Worm (Caenorhabditis elegans) whole organism, midembryonic: ENCODE results near the gene R03H10.2.

Experiments
- T22C8.4 ChIP-seq: fragments of 200-800 bp; sonication (Bioruptor generic); IDR thresholded peaks from 2 replicates; pipeline ENCODE4 v1.3.6; 2022; ENCODE audit warnings: missing genetic modification characterization, missing compliant biosample characterization
- cog-1 ChIP-seq: sonication (generic microtip); optimal IDR thresholded peaks from 2 replicates; lab custom pipeline; 2016; ENCODE audit warnings: missing genetic modification characterization, missing compliant biosample characterization
- flt-1 ChIP-seq: fragments of 200-800 bp; sonication (Bioruptor generic); IDR thresholded peaks from 2 replicates; pipeline ENCODE4 v1.3.6; 2022; ENCODE audit warnings: missing genetic modification characterization, missing compliant biosample characterization
- klf-2 ChIP-seq: fragments of 200-800 bp; sonication (Bioruptor generic); conservative IDR thresholded peaks from 2 replicates; pipeline ENCODE4 v1.3.6; 2022; ENCODE audit warnings: missing genetic modification reagents, missing genetic modification characterization, missing compliant biosample characterization
- med-1 ChIP-seq: sonication (generic microtip); optimal IDR thresholded peaks from 2 replicates; lab custom pipeline; 2017; ENCODE audit warnings: missing genetic modification characterization, mild to moderate bottlenecking, missing compliant biosample characterization, antibody characterized with exemption, missing genetic modification reagents; ENCODE audit not compliant: insufficient read depth
- ref-1 ChIP-seq: fragments of 200-800 bp; sonication (Bioruptor generic); conservative IDR thresholded peaks from 2 replicates; pipeline ENCODE4 v1.3.6; 2022; ENCODE audit warnings: missing genetic modification reagents, missing genetic modification characterization, missing compliant biosample characterization
- tab-1 ChIP-seq: fragments of 200-800 bp; sonication (Bioruptor generic); IDR thresholded peaks from 2 replicates; pipeline ENCODE4 v1.3.6; 2022; ENCODE audit warnings: missing genetic modification characterization, missing compliant biosample characterization
- ztf-23 ChIP-seq: fragments of 200-800 bp; sonication (Bioruptor generic); IDR thresholded peaks from 2 replicates; pipeline ENCODE4 v1.3.6; 2022; ENCODE audit warnings: missing genetic modification reagents, missing genetic modification characterization, missing compliant biosample characterization
- ztf-29 ChIP-seq: fragments of 200-800 bp; sonication (Bioruptor generic); IDR thresholded peaks from 2 replicates; pipeline ENCODE4 v1.3.6; 2022; ENCODE audit warnings: missing genetic modification reagents, missing genetic modification characterization, missing compliant biosample characterization

R03H10.2 gene

ce11 chrII:4178838-4179237 lies 23.3 kb downstream of the R03H10.2 start, which contains the start of gene R03H10.7:
R03H10.7 (minus strand) TSS chrII:4178938.
- TF ChIP-seq tab-1 (GFP tag; lab: Robert Waterston, UW), result no peak
- TF ChIP-seq ref-1, result no peak
- no peak for TF ChIP-seq med-1
- no peak for TF ChIP-seq flt-1
- no peak for TF ChIP-seq cog-1 (tag; lab: Kevin White, UChicago)
- no peak for TF ChIP-seq ztf-23 (GFP tag; lab: Robert Waterston, UW)
- TF ChIP-seq T22C8.4 (GFP tag; lab: Robert Waterston, UW), result no peak
- no peak for TF ChIP-seq klf-2
- no peak for TF ChIP-seq ztf-29 (GFP tag; lab: Robert Waterston, UW)

- TF ChIP-seq T22C8.4 (GFP tag; lab: Robert Waterston, UW) (no peak), med-1 (no peak), ztf-23 (GFP tag; lab: Robert Waterston, UW) (no peak), ztf-29 (GFP tag; lab: Robert Waterston, UW) (no peak), klf-2 (no peak), ref-1 (no peak), flt-1 (no peak), cog-1 (tag; lab: Kevin White, UChicago) (no peak), tab-1 (GFP tag; lab: Robert Waterston, UW) (no peak)
Observed at ce11 chrII:4179897-4180296, 24.3 kb downstream of the R03H10.2 start, which contains the start of gene R03H10.1. R03H10.1 (plus strand) TSS chrII:4180248.

ce11 chrII:4182364-4182763 lies 26.8 kb downstream of the R03H10.2 start, which contains the start of gene R03H10.11:
R03H10.11 (plus strand) TSS chrII:4182664.
- TF ChIP-seq ztf-23 (GFP tag; lab: Robert Waterston, UW), result no peak
- no peak for TF ChIP-seq ztf-29 (GFP tag; lab: Robert Waterston, UW)
- no peak for TF ChIP-seq med-1
- TF ChIP-seq tab-1 (GFP tag; lab: Robert Waterston, UW), result no peak
- TF ChIP-seq flt-1, result no peak
- no peak for TF ChIP-seq cog-1 (tag; lab: Kevin White, UChicago)
- TF ChIP-seq ref-1, result no peak
- TF ChIP-seq klf-2, result no peak
- no peak for TF ChIP-seq T22C8.4 (GFP tag; lab: Robert Waterston, UW)

ce11 chrII:4183979-4184378 lies 28.4 kb downstream of the R03H10.2 start:
- TF ChIP-seq tab-1 (GFP tag; lab: Robert Waterston, UW) (no peak), ztf-29 (GFP tag; lab: Robert Waterston, UW) (no peak), T22C8.4 (GFP tag; lab: Robert Waterston, UW) (no peak), ztf-23 (GFP tag; lab: Robert Waterston, UW) (no peak), flt-1 (no peak), ref-1 (no peak), klf-2 (no peak), med-1 (no peak)

ce11 chrII:4186364-4186763 lies 30.8 kb downstream of the R03H10.2 start, which contains the start of gene cpna-1:
cpna-1 (plus strand) TSS chrII:4186664.
- no peak for TF ChIP-seq ztf-29 (GFP tag; lab: Robert Waterston, UW)
- TF ChIP-seq med-1, result no peak
- TF ChIP-seq T22C8.4 (GFP tag; lab: Robert Waterston, UW), result no peak
- no peak for TF ChIP-seq tab-1 (GFP tag; lab: Robert Waterston, UW)
- TF ChIP-seq klf-2, result no peak
- no peak for TF ChIP-seq cog-1 (tag; lab: Kevin White, UChicago)
- no peak for TF ChIP-seq flt-1
- no peak for TF ChIP-seq ref-1
- no peak for TF ChIP-seq ztf-23 (GFP tag; lab: Robert Waterston, UW)

ce11 chrII:4194127-4194526 lies 38.6 kb downstream of the R03H10.2 start, which contains the start of gene mth-2:
mth-2 (minus strand) TSS chrII:4194314.
- no peak for TF ChIP-seq ref-1
- TF ChIP-seq cog-1 (tag; lab: Kevin White, UChicago), result no peak
- no peak for TF ChIP-seq flt-1
- no peak for TF ChIP-seq med-1
- TF ChIP-seq ztf-29 (GFP tag; lab: Robert Waterston, UW), result no peak
- no peak for TF ChIP-seq T22C8.4 (GFP tag; lab: Robert Waterston, UW)
- TF ChIP-seq ztf-23 (GFP tag; lab: Robert Waterston, UW), result no peak
- no peak for TF ChIP-seq tab-1 (GFP tag; lab: Robert Waterston, UW)

- no peak for TF ChIP-seq ztf-23 (GFP tag; lab: Robert Waterston, UW)
- TF ChIP-seq ref-1, result no peak
- no peak for TF ChIP-seq ztf-29 (GFP tag; lab: Robert Waterston, UW)
- no peak for TF ChIP-seq T22C8.4 (GFP tag; lab: Robert Waterston, UW)
- TF ChIP-seq med-1, result no peak
- TF ChIP-seq cog-1 (tag; lab: Kevin White, UChicago), result no peak
- no peak for TF ChIP-seq tab-1 (GFP tag; lab: Robert Waterston, UW)
- TF ChIP-seq klf-2, result no peak
- TF ChIP-seq flt-1, result no peak
Observed at ce11 chrII:4203729-4204184, 48.2 kb downstream of the R03H10.2 start, which contains the start of gene mth-1. mth-1 (minus strand) TSS chrII:4203779.

ce11 chrII:4209071-4209747 lies 53.6 kb downstream of the R03H10.2 start, which contains the start of gene F31D5.6:
F31D5.6 (plus strand) TSS chrII:4209697.
- TF ChIP-seq flt-1 (no peak), ztf-29 (GFP tag; lab: Robert Waterston, UW) (no peak), med-1 (no peak), T22C8.4 (GFP tag; lab: Robert Waterston, UW) (no peak), ztf-23 (GFP tag; lab: Robert Waterston, UW) (no peak), cog-1 (tag; lab: Kevin White, UChicago) (no peak), ref-1 (no peak), klf-2 (no peak), tab-1 (GFP tag; lab: Robert Waterston, UW) (no peak)

ce11 chrII:4211113-4211512 lies 55.5 kb downstream of the R03H10.2 start, which contains the start of gene F31D5.7:
F31D5.7 (plus strand) TSS chrII:4211413.
- TF ChIP-seq ztf-29 (GFP tag; lab: Robert Waterston, UW) (no peak), ztf-23 (GFP tag; lab: Robert Waterston, UW) (no peak), flt-1 (no peak), cog-1 (tag; lab: Kevin White, UChicago) (no peak), med-1 (no peak), klf-2 (no peak), ref-1 (no peak), tab-1 (GFP tag; lab: Robert Waterston, UW) (no peak), T22C8.4 (GFP tag; lab: Robert Waterston, UW) (no peak)
